Fruit fly (Drosophila melanogaster) whole organism, wandering third instar larva: Measurements from ENCODE around the gene CG9664.

ENCODE experiments used
- Abd-B ChIP-seq: fragments of >200 bp; optimal IDR thresholded peaks from 2 replicates; lab custom pipeline; 2017; ENCODE audit warnings: missing biosample characterization, missing genetic modification characterization
- CG9705 ChIP-seq: fragments of 200-800 bp; sonication (Bioruptor generic); optimal IDR thresholded peaks from 2 replicates; lab custom pipeline; 2018; ENCODE audit warnings: missing biosample characterization, mild to moderate bottlenecking, missing genetic modification characterization
- CrebA ChIP-seq: fragments of 200-800 bp; sonication (Bioruptor generic); optimal IDR thresholded peaks from 2 replicates; lab custom pipeline; 2016; ENCODE audit warnings: missing biosample characterization, mild to moderate bottlenecking, missing genetic modification characterization, borderline replicate concordance
- Dfd ChIP-seq: fragments of >200 bp; optimal IDR thresholded peaks from 2 replicates; lab custom pipeline; 2017; ENCODE audit warnings: missing biosample characterization, missing genetic modification characterization
- Dif ChIP-seq: fragments of 200-275, 200-300 bp; sonication (Bioruptor generic); optimal IDR thresholded peaks from 2 replicates; lab custom pipeline; 2018; ENCODE audit warnings: missing biosample characterization, missing genetic modification characterization; ENCODE audit not compliant: partially characterized antibody
- GATAd ChIP-seq: sonication (Bioruptor generic); optimal IDR thresholded peaks from 2 replicates; lab custom pipeline; 2016; ENCODE audit warnings: missing biosample characterization, missing genetic modification characterization
- Hr78 ChIP-seq: fragments of >200 bp; optimal IDR thresholded peaks from 2 replicates; lab custom pipeline; 2017; ENCODE audit warnings: missing biosample characterization, missing genetic modification characterization
- Mio ChIP-seq: sonication (Bioruptor generic); optimal IDR thresholded peaks from 2 replicates; lab custom pipeline; 2016; ENCODE audit warnings: missing biosample characterization, missing genetic modification characterization
- N ChIP-seq: fragments of >200 bp; optimal IDR thresholded peaks from 2 replicates; lab custom pipeline; 2018; ENCODE audit warnings: missing biosample characterization, missing external identifiers, missing genetic modification characterization
- OdsH ChIP-seq: fragments of 200-800 bp; sonication (Bioruptor generic); optimal IDR thresholded peaks from 2 replicates; lab custom pipeline; 2016; ENCODE audit warnings: missing biosample characterization, mild to moderate bottlenecking, missing genetic modification characterization
- Rel ChIP-seq, 2 experiments: fragments of 200-800 bp; sonication (Bioruptor generic) in 1 of 2; optimal IDR thresholded peaks; 2 replicates in 1 of 2; 3 replicates in 1 of 2; lab custom pipeline; 2016 to 2019; ENCODE audit warnings: mild to moderate bottlenecking in 2 of 2, missing biosample characterization in 2 of 2, missing genetic modification characterization in 2 of 2, moderate library complexity in 1 of 2
- Sp1 ChIP-seq: fragments of 200-800 bp; sonication (Bioruptor generic); optimal IDR thresholded peaks from 3 replicates; lab custom pipeline; 2019; ENCODE audit warnings: missing biosample characterization, mild to moderate bottlenecking, missing genetic modification characterization, moderate library complexity
- br ChIP-seq: fragments of 200-800 bp; sonication (Bioruptor generic); optimal IDR thresholded peaks from 2 replicates; lab custom pipeline; 2016; ENCODE audit warnings: missing biosample characterization, missing genetic modification characterization
- brk ChIP-seq: fragments of 200-800 bp; sonication (Bioruptor generic); optimal IDR thresholded peaks from 2 replicates; lab custom pipeline; 2016; ENCODE audit warnings: missing biosample characterization, mild to moderate bottlenecking, missing genetic modification characterization
- dl ChIP-seq, 2 experiments: fragments of 175-275, 200-275 bp in 1 of 2; fragments of 200-275 bp in 1 of 2; sonication (Bioruptor generic); optimal IDR thresholded peaks; lab custom pipeline; 2018; ENCODE audit warnings: mild to moderate bottlenecking in 2 of 2, missing biosample characterization in 2 of 2, missing genetic modification characterization in 2 of 2, moderate library complexity in 2 of 2; ENCODE audit not compliant: partially characterized antibody in 2 of 2, insufficient read depth in 1 of 2
- dmrt93B ChIP-seq: fragments of 200-800 bp; sonication (Bioruptor generic); optimal IDR thresholded peaks from 2 replicates; lab custom pipeline; 2018; ENCODE audit warnings: missing biosample characterization, mild to moderate bottlenecking, missing genetic modification characterization
- dsf ChIP-seq: sonication (Bioruptor generic); optimal IDR thresholded peaks from 2 replicates; lab custom pipeline; 2016; ENCODE audit warnings: missing biosample characterization, missing genetic modification characterization, borderline replicate concordance
- ey ChIP-seq: fragments of 200-800 bp; sonication (Bioruptor generic); optimal IDR thresholded peaks from 2 replicates; lab custom pipeline; 2016; ENCODE audit warnings: missing biosample characterization, missing genetic modification characterization
- fru ChIP-seq: fragments of 200-800 bp; sonication (Bioruptor generic); optimal IDR thresholded peaks from 3 replicates; lab custom pipeline; 2016; ENCODE audit warnings: missing biosample characterization, mild to moderate bottlenecking, missing genetic modification characterization
- h ChIP-seq: fragments of 200-800 bp; sonication (Bioruptor generic); optimal IDR thresholded peaks from 3 replicates; lab custom pipeline; 2016; ENCODE audit warnings: missing biosample characterization, mild to moderate bottlenecking, missing genetic modification characterization
- jim ChIP-seq: fragments of 175-275, 200-325 bp; sonication (Bioruptor generic); optimal IDR thresholded peaks from 2 replicates; lab custom pipeline; 2016; ENCODE audit warnings: missing biosample characterization, mild to moderate bottlenecking, missing genetic modification characterization
- lola ChIP-seq: fragments of >200 bp; optimal IDR thresholded peaks from 2 replicates; lab custom pipeline; 2017; ENCODE audit warnings: missing biosample characterization, missing genetic modification characterization
- pan ChIP-seq: fragments of >200 bp; optimal IDR thresholded peaks from 2 replicates; lab custom pipeline; 2017
- psq ChIP-seq: fragments of 200-800 bp; sonication (Bioruptor generic); optimal IDR thresholded peaks from 3 replicates; lab custom pipeline; 2017; ENCODE audit warnings: missing biosample characterization, mild to moderate bottlenecking, missing genetic modification characterization, moderate library complexity
- rgr ChIP-seq: fragments of 200-800 bp; sonication (Bioruptor generic); optimal IDR thresholded peaks from 3 replicates; lab custom pipeline; 2016; ENCODE audit warnings: missing biosample characterization, mild to moderate bottlenecking, missing genetic modification characterization
- sage ChIP-seq: fragments of 200-800 bp; sonication (Bioruptor generic); optimal IDR thresholded peaks from 2 replicates; lab custom pipeline; 2016; ENCODE audit warnings: missing biosample characterization, mild to moderate bottlenecking, missing genetic modification characterization
- sv ChIP-seq: fragments of 200-800 bp; sonication (Bioruptor generic); optimal IDR thresholded peaks from 3 replicates; lab custom pipeline; 2016; ENCODE audit warnings: missing biosample characterization, missing genetic modification characterization
- tai ChIP-seq: sonication (Bioruptor generic); optimal IDR thresholded peaks from 2 replicates; lab custom pipeline; 2016; ENCODE audit warnings: missing biosample characterization, missing genetic modification characterization
- woc ChIP-seq: sonication (Bioruptor generic); optimal IDR thresholded peaks from 2 replicates; lab custom pipeline; 2016; ENCODE audit warnings: missing biosample characterization, mild to moderate bottlenecking, missing genetic modification characterization

Gene CG9664

dm6 chr2L:3298065-3298469 is 3.6 kb upstream of the CG9664 start:
- TF ChIP-seq Sp1: no peak
- peak; percentile 54 for TF ChIP-seq h (GFP tag; lab: Kevin White, UChicago)
- no peak for TF ChIP-seq brk (GFP tag; lab: Kevin White, UChicago)
- no peak for TF ChIP-seq GATAd
- no peak for TF ChIP-seq Dif
- TF ChIP-seq rgr (GFP tag; lab: Kevin White, UChicago): no peak
- no peak for TF ChIP-seq sage (GFP tag; lab: Kevin White, UChicago)
- TF ChIP-seq N (GFP tag; lab: Kevin White, UChicago): no peak
- no peak for TF ChIP-seq Hr78
- no peak for TF ChIP-seq Rel (GFP tag; optimal IDR thresholded peaks at IDR 0.05; lab: Kevin White, UChicago)
- peak; percentile 1 for TF ChIP-seq Rel (tag; optimal IDR thresholded peaks at IDR 0.05; lab: Kevin White, UChicago)
- TF ChIP-seq fru (GFP tag; lab: Kevin White, UChicago): no peak
- TF ChIP-seq dl (GFP tag; optimal IDR thresholded peaks at IDR 0.05; lab: Kevin White, UChicago; ENCODE audit: insufficient read depth in 1 of 2, partially characterized antibody in 2 of 2): no peak
- TF ChIP-seq tai (GFP tag; lab: Kevin White, UChicago): no peak
- TF ChIP-seq CrebA: peak; percentile 39
- TF ChIP-seq OdsH (GFP tag; lab: Kevin White, UChicago): no peak

dm6 chr2L:3293718-3294340 is 677 bp downstream of the CG9664 start:
- TF ChIP-seq fru (GFP tag; lab: Kevin White, UChicago) (no peak), CrebA (peak; percentile 6)
- TF ChIP-seq, all 38 proteins: peak for 1

- TF ChIP-seq br (GFP tag; lab: Kevin White, UChicago) (no peak), OdsH (GFP tag; lab: Kevin White, UChicago) (no peak), rgr (GFP tag; lab: Kevin White, UChicago) (no peak), Abd-B (GFP tag; lab: Kevin White, UChicago) (no peak), lola (GFP tag; lab: Kevin White, UChicago) (no peak), ey (GFP tag; lab: Kevin White, UChicago) (no peak)
These were observed 14.0 kb downstream of the CG9664 start, which contains the start of gene OtopLb for dm6 chr2L:3280484-3280993. OtopLb (minus strand) TSS chr2L:3280534.

- no peak for TF ChIP-seq rgr (GFP tag; lab: Kevin White, UChicago)
- no peak for TF ChIP-seq Rel (GFP tag; optimal IDR thresholded peaks at IDR 0.05; lab: Kevin White, UChicago)
- TF ChIP-seq Rel (tag; optimal IDR thresholded peaks at IDR 0.05; lab: Kevin White, UChicago): peak; percentile 67
These were observed 15.7 kb downstream of the CG9664 start for dm6 chr2L:3278786-3279185.

dm6 chr2L:3269137-3269536 is 25.4 kb downstream of the CG9664 start, which contains the start of gene CG3347:
CG3347 (plus strand) TSS chr2L:3269437.
- TF ChIP-seq psq (GFP tag; lab: Kevin White, UChicago): no peak
- no peak for TF ChIP-seq CG9705 (GFP tag; lab: Kevin White, UChicago)
- TF ChIP-seq dl (GFP tag; optimal IDR thresholded peaks at IDR 0.05; lab: Kevin White, UChicago; ENCODE audit: insufficient read depth in 1 of 2, partially characterized antibody in 2 of 2): no peak
- TF ChIP-seq jim (GFP tag; lab: Kevin White, UChicago): no peak
- no peak for TF ChIP-seq rgr (GFP tag; lab: Kevin White, UChicago)
- no peak for TF ChIP-seq Dfd (GFP tag; lab: Kevin White, UChicago)
- TF ChIP-seq dmrt93B (GFP tag; lab: Kevin White, UChicago): no peak
- TF ChIP-seq ey (GFP tag; lab: Kevin White, UChicago): no peak
- TF ChIP-seq woc: no peak
- TF ChIP-seq pan (lab: Kevin White, UChicago): no peak
- TF ChIP-seq Hr78: no peak
- no peak for TF ChIP-seq brk (GFP tag; lab: Kevin White, UChicago)
- TF ChIP-seq Abd-B (GFP tag; lab: Kevin White, UChicago): no peak
- no peak for TF ChIP-seq h (GFP tag; lab: Kevin White, UChicago)
- TF ChIP-seq sv (GFP tag; lab: Kevin White, UChicago): no peak
- TF ChIP-seq sage (GFP tag; lab: Kevin White, UChicago): no peak
- no peak for TF ChIP-seq br (GFP tag; lab: Kevin White, UChicago)
- no peak for TF ChIP-seq dsf (GFP tag; lab: Kevin White, UChicago)
- no peak for TF ChIP-seq Mio (GFP tag; lab: Kevin White, UChicago)
- TF ChIP-seq, all 38 proteins: peak for 0
